Fruit fly (Drosophila melanogaster): ENCODE results near the gene CG12182.

Gene CG12182

DNA sequence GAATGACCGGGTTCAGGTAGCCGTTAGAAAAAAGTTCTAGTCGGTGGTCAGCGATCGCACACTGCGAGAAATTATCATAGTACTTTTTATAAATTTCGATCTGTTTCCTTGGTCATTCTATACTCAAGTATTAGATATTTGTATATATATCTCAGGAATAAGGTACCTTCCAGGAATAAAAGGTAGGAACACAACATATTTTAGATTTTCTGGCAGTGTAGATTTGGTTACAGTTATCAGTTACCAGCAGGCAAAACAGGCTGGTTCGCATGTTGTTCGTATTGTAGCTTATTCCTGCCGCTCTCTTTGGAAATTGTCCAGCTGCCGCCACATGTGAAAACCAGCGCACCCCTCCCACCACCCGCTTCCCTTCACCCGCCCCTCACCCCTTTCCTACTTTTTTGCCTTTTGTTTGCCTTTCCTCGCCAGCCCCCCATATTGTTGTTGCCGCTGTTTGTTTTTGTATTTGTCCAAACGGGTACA lies 18.0 kb downstream of the CG12182 start:
- TF ChIP-seq noc (tag; optimal IDR thresholded peaks at IDR 0.05), result peak; percentile 86

DNA sequence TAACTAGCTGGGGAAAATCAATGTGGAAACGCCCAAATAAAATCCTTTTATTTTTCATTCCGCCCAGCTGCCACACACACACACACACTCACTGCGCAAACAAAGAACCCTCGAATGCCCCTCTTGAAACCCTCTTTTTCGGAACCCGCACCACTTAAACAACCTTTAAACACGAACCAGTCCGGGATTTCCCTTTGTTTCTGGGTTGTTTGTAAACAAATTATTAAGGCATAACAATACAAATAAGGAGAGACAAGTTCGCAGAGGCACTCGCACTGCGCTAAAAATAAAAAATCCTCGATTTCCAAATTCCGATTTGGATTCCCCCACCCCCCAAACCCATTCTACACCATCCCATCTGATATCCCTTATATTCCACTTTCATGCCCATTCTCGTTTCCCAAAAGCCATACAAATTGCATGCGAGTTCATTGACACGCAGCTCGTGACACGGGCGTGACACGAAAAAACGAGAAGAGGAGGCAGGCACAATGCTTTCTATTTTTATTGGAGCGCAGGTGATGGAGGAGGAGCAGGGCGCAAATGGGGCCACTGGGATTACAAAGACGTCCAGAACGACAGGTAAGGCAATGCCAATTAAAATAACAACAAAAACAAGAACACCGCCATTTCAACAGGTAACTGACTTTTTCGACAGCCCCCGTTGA lies 19.7 kb downstream of the CG12182 start:
- no peak for TF ChIP-seq noc (tag; optimal IDR thresholded peaks at IDR 0.05)

DNA sequence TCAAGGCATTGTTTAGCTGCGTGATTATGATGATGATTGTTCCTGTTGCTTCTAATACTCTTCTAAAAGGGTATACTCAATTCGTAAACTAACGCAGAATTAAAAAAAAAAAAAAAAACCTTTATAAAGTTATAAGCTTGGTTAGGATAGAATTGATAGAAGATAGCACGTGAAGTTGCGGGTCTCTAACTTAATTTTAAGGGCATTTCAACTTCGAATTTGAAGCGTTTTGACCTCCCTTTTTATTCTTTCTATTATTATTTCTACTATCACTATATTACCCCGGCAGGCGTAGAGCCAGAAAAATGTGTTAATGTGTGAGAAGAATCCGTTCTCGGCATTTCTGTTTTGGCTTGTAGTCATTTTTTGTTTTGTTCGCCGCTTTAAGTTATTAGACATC lies 20.6 kb downstream of the CG12182 start:
- TF ChIP-seq noc (tag; optimal IDR thresholded peaks at IDR 0.05), result peak; percentile 84

DNA sequence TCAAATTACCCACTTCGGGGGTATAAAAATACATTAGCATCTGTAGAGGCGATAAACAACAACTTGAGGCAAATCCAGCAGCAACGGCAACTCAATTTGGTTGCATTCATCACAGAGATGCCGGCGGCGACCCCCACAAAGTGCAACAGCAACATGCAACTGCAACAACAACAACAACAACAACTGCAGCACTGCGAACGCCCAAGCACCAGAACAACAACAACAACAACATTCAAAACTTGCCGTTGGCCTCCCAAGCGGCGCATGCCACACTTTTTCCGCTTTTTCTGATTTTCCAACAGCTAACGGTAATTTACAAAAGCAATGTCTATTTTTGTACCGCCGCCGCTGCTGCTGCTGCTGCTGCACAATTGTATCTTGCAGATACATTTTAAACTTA lies 21.1 kb downstream of the CG12182 start:
- no peak for TF ChIP-seq noc (tag; optimal IDR thresholded peaks at IDR 0.05)

DNA sequence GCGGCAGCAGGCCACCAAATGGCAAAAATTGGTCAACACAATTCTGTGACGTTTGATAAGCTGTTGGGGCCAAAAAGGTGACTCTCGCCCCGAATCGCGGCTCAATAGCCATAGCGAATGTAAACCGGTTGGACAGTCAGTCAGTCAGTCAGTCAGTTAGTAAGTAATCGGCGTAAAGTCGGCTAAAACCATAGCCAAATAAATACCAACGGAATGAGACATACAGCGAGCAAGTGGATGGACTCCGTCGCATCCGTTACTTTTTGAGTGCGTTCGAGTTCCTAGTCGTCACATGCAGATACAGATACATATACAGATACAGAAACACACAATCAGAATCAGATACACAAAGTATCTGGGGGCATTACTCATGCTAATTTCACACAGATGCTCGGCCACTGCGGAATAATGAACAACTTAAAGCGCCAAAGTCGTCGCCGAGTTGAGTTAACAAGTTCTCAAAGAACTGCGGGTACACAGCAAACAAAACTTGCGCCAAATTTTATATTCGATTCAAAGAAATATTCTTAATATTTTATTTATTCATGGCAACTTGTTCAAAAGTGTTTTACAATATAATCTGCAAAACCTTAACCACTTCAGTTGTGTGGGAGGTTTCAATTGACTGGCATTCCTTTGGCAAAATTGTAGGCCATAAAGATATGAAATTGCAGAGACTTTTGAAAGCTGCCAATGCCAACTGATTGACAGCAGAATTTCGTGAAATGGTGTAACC lies 22.1 kb downstream of the CG12182 start:
- TF ChIP-seq noc (tag; optimal IDR thresholded peaks at IDR 0.05), result no peak

DNA sequence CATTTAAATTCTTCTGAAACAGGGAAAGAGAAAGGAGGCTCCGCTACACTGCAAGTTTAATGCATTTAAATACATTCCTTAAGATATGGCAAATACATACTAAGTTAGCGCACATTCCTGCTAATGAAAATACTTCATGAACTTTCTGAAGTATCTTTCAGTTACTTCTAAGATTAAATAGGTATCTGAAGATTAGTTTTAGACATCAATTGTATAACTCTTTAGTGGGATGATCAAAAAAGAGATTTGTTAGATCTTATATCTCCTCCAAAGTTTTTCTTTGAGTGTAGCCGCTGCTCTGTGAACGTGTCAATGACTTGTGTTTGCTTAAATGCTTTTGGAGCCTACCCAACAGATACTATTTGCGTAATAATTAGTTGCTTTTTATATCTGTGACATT lies 24.1 kb downstream of the CG12182 start:
- peak; percentile 69 for TF ChIP-seq noc (tag; optimal IDR thresholded peaks at IDR 0.05)

DNA sequence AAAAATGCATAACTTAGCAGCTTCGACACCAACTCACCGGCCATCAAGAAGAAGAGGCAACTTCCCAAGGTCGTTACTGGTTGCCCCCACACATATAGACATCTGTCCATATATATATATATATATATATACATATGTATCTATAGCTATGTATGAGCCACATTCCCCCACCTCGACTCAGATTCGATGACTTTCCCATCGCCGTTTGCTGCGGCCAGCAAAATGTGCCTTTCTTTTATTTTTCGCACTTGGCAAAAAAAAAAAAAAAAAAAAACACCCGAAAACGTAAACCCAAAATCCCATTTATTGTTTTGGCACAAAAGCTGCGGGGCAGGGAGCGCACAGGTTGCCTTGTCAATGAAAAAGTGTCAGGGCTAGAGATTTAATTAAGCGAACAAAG lies 24.7 kb downstream of the CG12182 start:
- no peak for TF ChIP-seq noc (tag; optimal IDR thresholded peaks at IDR 0.05)

DNA sequence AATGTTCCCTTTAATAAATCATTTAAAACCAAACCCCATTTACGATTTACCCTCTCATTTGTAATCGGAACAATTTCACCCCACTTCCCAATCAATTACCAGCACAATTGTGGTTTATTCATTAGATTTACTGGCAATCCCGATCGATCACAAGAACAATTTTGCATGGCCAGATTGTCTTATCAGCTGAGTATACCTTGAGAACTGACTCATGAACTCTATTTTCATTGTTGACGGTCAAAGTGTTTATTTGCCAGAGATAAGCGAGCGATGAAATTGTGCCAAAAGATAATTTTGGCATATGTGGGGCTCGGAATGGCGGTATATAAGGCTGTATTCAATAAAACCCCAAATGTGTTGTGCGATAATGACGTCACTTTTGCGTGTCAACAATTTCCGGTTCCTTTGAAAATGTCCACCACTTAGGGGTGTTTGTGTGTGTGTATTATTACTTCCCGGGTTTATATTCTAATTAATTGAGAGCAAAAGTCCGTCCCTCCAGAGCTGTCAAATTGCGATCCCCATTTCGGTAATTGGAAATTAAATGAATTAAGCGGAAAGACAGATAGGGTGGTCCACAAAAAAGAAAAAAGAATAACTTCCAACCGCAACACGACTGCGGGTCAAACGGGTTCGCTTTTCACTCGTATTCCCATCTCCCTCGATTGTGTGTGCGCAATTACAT lies 26.3 kb downstream of the CG12182 start:
- TF ChIP-seq noc (tag; optimal IDR thresholded peaks at IDR 0.05), result peak; percentile 86

DNA sequence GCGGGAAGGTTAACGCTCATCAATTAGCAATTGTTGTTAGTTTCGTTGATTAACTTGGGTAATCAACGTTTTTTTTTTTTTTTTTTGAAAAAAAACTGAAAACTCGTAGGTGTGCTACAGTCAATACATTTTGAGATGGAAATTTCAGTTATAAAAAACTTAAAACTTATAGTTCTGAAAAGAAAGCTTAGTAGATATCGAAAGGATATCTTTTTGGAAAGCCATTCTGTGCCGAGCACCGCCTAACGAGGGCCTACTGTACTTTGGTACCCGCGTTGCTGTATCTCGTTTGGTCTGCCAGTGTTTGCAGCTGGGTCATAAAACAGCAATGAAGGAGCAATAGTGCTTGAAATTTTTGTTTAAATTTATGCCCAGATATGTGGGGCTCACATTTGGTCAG lies 27.4 kb downstream of the CG12182 start:
- peak; percentile 48 for TF ChIP-seq noc (tag; optimal IDR thresholded peaks at IDR 0.05)

DNA sequence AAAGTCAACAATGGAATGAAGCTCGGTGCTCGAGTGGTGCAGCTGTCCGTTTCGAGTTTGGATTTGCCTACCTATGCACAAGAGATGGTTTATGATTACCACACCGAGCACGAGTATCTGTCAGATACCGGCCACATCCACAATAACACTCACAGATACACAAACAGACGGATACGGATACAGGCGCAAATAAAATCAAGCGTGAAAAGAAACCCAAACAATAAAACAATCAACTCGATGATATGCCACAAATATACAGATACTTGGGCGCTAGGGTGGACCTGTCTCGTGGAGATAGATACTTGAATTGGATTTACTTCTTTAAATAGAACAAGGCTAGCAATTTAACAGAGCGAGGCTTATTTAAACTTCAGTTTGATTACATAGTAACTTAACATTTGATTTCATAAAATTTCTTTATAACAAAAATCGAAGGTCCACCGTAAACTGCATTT lies 29.1 kb downstream of the CG12182 start:
- peak; percentile 20 for TF ChIP-seq noc (tag; optimal IDR thresholded peaks at IDR 0.05)

DNA sequence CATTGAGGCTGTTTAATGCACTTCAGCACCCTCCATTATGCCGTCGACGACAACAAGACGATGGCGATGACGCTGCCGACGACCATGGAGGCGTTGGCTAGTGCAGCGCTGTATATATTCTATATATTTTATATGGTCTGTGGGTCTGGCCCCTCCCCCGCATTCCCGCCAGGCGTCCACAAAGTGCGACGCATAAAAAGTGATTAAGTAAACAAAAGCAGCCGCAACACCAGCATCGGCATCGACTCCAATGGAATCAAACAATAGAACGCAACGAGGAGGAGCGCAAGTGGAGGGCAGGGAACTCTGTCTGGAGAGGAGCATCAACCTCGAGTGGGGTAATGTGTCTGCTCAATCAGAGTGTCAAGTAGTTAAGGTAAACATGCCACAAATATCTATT lies 31.1 kb downstream of the CG12182 start:
- no peak for TF ChIP-seq noc (tag; optimal IDR thresholded peaks at IDR 0.05)

DNA sequence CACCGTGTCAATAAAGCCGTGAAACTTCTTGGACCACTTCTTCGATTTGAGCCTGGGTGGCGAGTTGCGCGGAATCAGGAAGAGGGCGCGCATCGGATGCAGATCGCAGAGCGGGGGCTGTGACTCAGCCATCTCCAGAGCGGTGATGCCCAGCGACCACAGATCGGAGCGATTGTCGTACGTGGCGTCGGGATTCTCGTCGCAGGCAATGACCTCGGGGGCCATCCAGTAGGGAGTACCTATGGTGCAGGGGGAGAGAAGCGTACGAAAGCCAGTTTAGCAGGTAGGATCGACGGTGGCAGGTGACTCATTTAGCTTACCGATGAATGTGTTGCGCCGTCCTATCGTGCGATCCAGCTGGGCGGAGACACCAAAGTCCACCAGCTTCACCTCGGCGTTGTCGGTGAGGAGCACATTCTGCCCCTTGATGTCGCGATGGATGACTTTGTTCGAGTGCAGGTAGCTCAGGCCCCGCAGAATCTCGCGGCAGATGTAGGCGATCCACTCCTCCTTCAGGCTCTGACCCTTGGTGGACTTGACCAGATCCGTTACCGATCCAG lies 32.2 kb downstream of the CG12182 start:
- TF ChIP-seq noc (tag; optimal IDR thresholded peaks at IDR 0.05), result no peak

DNA sequence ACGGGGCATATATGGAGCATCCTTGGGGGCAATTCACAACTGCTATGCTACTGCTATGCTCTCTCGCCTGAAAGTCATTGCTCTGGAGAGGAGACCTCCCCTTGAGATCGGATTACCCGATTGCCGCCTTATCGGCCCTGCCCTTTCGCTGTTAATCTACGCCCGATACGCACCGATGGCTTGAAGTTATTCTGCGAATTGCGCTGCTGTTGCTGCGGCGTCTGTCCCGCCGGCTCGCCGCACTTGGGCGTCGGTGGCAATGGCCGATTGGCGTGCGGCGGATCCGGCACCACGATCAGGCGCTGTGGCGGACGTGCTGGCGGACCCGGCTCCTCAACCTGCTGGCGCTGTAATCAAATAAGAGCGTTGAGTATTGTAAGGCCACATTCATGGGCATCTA lies 33.4 kb downstream of the CG12182 start:
- TF ChIP-seq noc (tag; optimal IDR thresholded peaks at IDR 0.05), result no peak

DNA sequence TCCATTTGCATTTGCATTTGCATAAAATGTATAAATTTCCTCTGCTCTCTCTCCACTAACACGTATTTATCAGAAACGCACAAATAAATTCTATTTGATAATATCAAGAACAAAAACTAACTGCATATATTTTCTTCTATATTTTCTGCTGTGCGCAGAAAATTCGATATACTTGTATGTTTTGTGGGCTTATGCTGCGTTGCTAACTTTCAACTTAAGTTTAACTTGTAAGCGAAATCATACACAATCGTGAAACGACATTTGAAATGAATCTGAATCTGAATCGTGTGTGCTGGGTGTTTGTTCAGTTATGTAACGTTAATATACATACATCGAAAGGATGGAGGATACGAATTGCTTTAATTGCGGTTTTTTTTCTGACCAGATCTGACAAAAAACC lies 43.7 kb downstream of the CG12182 start:
- TF ChIP-seq noc (tag; optimal IDR thresholded peaks at IDR 0.05), result no peak

DNA sequence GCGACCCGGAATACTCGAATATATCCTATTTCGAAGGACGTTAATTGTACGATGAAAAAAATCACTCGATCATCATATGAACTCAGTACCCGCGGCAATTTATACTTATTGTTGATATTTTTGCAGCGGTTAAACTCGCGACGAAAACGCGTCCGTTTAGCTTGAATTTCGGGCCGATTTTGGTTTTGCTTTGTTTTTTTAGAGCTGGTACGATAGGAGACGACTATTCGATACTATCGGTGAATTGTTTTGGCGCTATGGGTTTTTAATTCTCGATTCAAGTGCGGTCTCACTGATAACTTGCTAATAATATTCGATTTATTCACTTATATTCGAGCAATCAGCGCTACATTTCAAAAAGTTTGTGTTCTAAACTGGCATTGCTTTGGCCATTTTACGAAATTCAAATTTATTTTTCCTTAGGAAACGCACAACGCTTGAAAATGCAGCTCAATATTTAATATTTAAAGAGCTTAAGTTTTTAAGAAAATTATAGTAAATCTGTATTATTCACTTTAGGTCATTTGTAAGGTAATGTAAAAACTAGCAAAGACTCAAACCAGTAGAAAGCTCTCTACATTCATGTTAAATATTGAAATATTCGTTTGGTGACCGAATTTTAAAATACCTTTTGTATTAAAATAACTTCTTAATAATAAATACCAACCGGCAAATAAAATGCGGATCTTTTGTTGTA lies 45.1 kb downstream of the CG12182 start, which contains the start of gene Spn:
Gene Spn (minus strand): TSS at position 175 of the 697 bp plus-strand sequence.
- no peak for TF ChIP-seq noc (tag; optimal IDR thresholded peaks at IDR 0.05)

All from whole organism, larva.